Worm (Caenorhabditis elegans) whole organism, young adult: ENCODE results near the gene gcc-2.
A peak's percentile ranks its signal among the peaks of the same experiment; 100 is the strongest.

Experiments used
- B0336.3 ChIP-seq: fragments of 200-800 bp; sonication (Bioruptor generic); IDR thresholded peaks from 2 replicates; pipeline ENCODE4 v1.3.6; 2022; ENCODE audit warnings: missing genetic modification characterization, missing compliant biosample characterization
- C06A6.2 ChIP-seq: fragments of 200-800 bp; sonication (Bioruptor generic); conservative IDR thresholded peaks from 2 replicates; pipeline ENCODE4 v1.3.6; 2022; ENCODE audit warnings: missing genetic modification characterization, missing compliant biosample characterization
- C17E4.6 ChIP-seq: fragments of 200-800 bp; sonication (Bioruptor generic); IDR thresholded peaks from 2 replicates; pipeline ENCODE4 v1.3.6; 2022; ENCODE audit warnings: missing genetic modification reagents, missing genetic modification characterization, missing compliant biosample characterization
- F10E7.11 ChIP-seq: sonication (generic microtip); optimal IDR thresholded peaks from 2 replicates; lab custom pipeline; 2017; ENCODE audit warnings: mild to moderate bottlenecking, missing genetic modification characterization, moderate library complexity, missing compliant biosample characterization
- F33H1.4 ChIP-seq: fragments of 200-800 bp; sonication (Bioruptor generic); IDR thresholded peaks from 2 replicates; pipeline ENCODE4 v1.3.6; 2022; ENCODE audit warnings: missing genetic modification reagents, missing genetic modification characterization, missing compliant biosample characterization
- F39B2.1 ChIP-seq: fragments of 200-800 bp; sonication (Bioruptor generic); IDR thresholded peaks from 2 replicates; pipeline ENCODE4 v1.3.6; 2022; ENCODE audit warnings: missing genetic modification reagents, missing genetic modification characterization, missing compliant biosample characterization
- K11D2.4 ChIP-seq: fragments of 200-800 bp; sonication (Bioruptor generic); IDR thresholded peaks from 2 replicates; pipeline ENCODE4 v1.3.6; 2022; ENCODE audit warnings: missing genetic modification reagents, missing genetic modification characterization, missing compliant biosample characterization
- Y53G8AR.9 ChIP-seq: fragments of 200-800 bp; sonication (Bioruptor generic); conservative IDR thresholded peaks from 2 replicates; pipeline ENCODE4 v1.3.6; 2022; ENCODE audit warnings: missing genetic modification reagents, missing genetic modification characterization, missing compliant biosample characterization
- Y79H2A.3 ChIP-seq: fragments of 200-800 bp; sonication (Bioruptor generic); conservative IDR thresholded peaks from 2 replicates; pipeline ENCODE4 v1.3.6; 2022; ENCODE audit warnings: missing genetic modification reagents, missing genetic modification characterization, missing compliant biosample characterization
- Y95B8A.8 ChIP-seq: fragments of 200-800 bp; sonication (Bioruptor generic); IDR thresholded peaks from 2 replicates; pipeline ENCODE4 v1.3.6; 2022; ENCODE audit warnings: missing genetic modification reagents, missing genetic modification characterization, missing compliant biosample characterization
- athp-1 ChIP-seq: sonication (generic microtip); optimal IDR thresholded peaks from 2 replicates; lab custom pipeline; 2017; ENCODE audit warnings: mild to moderate bottlenecking, missing genetic modification characterization, missing compliant biosample characterization
- attf-5 ChIP-seq: fragments of 200-800 bp; sonication (Bioruptor generic); optimal IDR thresholded peaks from 2 replicates; lab custom pipeline; 2018; ENCODE audit warnings: mild to moderate bottlenecking, missing genetic modification characterization, missing compliant biosample characterization
- attf-6 ChIP-seq: fragments of 200-800 bp; sonication (Bioruptor generic); IDR thresholded peaks from 2 replicates; pipeline ENCODE4 v1.3.6; 2022; ENCODE audit warnings: missing genetic modification reagents, missing genetic modification characterization, missing compliant biosample characterization
- bed-2 ChIP-seq: fragments of 200-800 bp; sonication (Bioruptor generic); IDR thresholded peaks from 2 replicates; pipeline ENCODE4 v1.3.6; 2022; ENCODE audit warnings: missing genetic modification reagents, missing genetic modification characterization, missing compliant biosample characterization
- cebp-1 ChIP-seq, 2 experiments: fragments of 200-800 bp in 1 of 2; sonication (Bioruptor generic) in 1 of 2; sonication (generic microtip) in 1 of 2; IDR thresholded peaks in 1 of 2; optimal IDR thresholded peaks in 1 of 2; 2 replicates each; pipeline versions ENCODE4 v1.3.6 to Lab custom; 2017 to 2022; ENCODE audit warnings: missing compliant biosample characterization in 2 of 2, missing genetic modification characterization in 2 of 2, mild to moderate bottlenecking in 1 of 2, missing genetic modification reagents in 1 of 2, moderate library complexity in 1 of 2
- cebp-2 ChIP-seq: fragments of 200-800 bp; sonication (Bioruptor generic); IDR thresholded peaks from 2 replicates; pipeline ENCODE4 v1.3.6; 2022; ENCODE audit warnings: missing genetic modification characterization, missing compliant biosample characterization
- ceh-100 ChIP-seq: fragments of 200-800 bp; sonication (Bioruptor generic); IDR thresholded peaks from 2 replicates; pipeline ENCODE4 v1.3.6; 2022; ENCODE audit warnings: missing genetic modification reagents, missing genetic modification characterization, missing compliant biosample characterization
- ceh-79 ChIP-seq: sonication (generic microtip); optimal IDR thresholded peaks from 2 replicates; lab custom pipeline; 2017; ENCODE audit warnings: mild to moderate bottlenecking, missing genetic modification characterization, missing compliant biosample characterization
- die-1 ChIP-seq: sonication (generic microtip); optimal IDR thresholded peaks from 2 replicates; lab custom pipeline; 2016; ENCODE audit warnings: missing genotype, mild to moderate bottlenecking, missing genetic modification characterization, missing compliant biosample characterization
- egl-18 ChIP-seq: fragments of 200-800 bp; sonication (Bioruptor generic); IDR thresholded peaks from 2 replicates; pipeline ENCODE4 v1.3.6; 2022; ENCODE audit warnings: missing genetic modification reagents, missing genetic modification characterization, missing compliant biosample characterization
- ekl-4 ChIP-seq: fragments of 200-800 bp; sonication (Bioruptor generic); IDR thresholded peaks from 2 replicates; pipeline ENCODE4 v1.3.6; 2022; ENCODE audit warnings: missing genetic modification reagents, missing genetic modification characterization, missing compliant biosample characterization
- gei-17 ChIP-seq: fragments of 200-800 bp; sonication (Bioruptor generic); optimal IDR thresholded peaks from 2 replicates; lab custom pipeline; 2018; ENCODE audit warnings: mild to moderate bottlenecking, missing genetic modification characterization, missing compliant biosample characterization
- him-1 ChIP-seq: sonication (generic microtip); optimal IDR thresholded peaks from 2 replicates; lab custom pipeline; 2016; ENCODE audit warnings: missing genotype, missing genetic modification reagents, missing genetic modification characterization, missing compliant biosample characterization
- hmg-20 ChIP-seq: fragments of 200-800 bp; sonication (Bioruptor generic); IDR thresholded peaks from 2 replicates; pipeline ENCODE4 v1.3.6; 2022; ENCODE audit warnings: missing genetic modification reagents, missing genetic modification characterization, missing compliant biosample characterization
- hrde-1 ChIP-seq: sonication (generic microtip); optimal IDR thresholded peaks from 2 replicates; lab custom pipeline; 2016; ENCODE audit warnings: missing genetic modification characterization, mild to moderate bottlenecking, missing compliant biosample characterization, moderate library complexity, missing genotype, missing genetic modification reagents, borderline replicate concordance
- lin-26 ChIP-seq: fragments of 200-800 bp; sonication (Bioruptor generic); IDR thresholded peaks from 2 replicates; pipeline ENCODE4 v1.3.6; 2022; ENCODE audit warnings: missing genetic modification reagents, missing genetic modification characterization, missing compliant biosample characterization
- lin-54 ChIP-seq: fragments of 200-800 bp; sonication (Bioruptor generic); optimal IDR thresholded peaks from 2 replicates; lab custom pipeline; 2018; ENCODE audit warnings: mild to moderate bottlenecking, missing genetic modification characterization, missing compliant biosample characterization
- lsl-1 ChIP-seq: fragments of 200-800 bp; sonication (Bioruptor generic); optimal IDR thresholded peaks from 2 replicates; lab custom pipeline; 2018; ENCODE audit warnings: mild to moderate bottlenecking, missing genetic modification characterization, moderate library complexity, missing compliant biosample characterization
- madf-3 ChIP-seq: fragments of 200-800 bp; sonication (Bioruptor generic); IDR thresholded peaks from 2 replicates; pipeline ENCODE4 v1.3.6; 2022; ENCODE audit warnings: missing genetic modification reagents, missing genetic modification characterization, missing compliant biosample characterization
- madf-6 ChIP-seq: fragments of 200-800 bp; sonication (Bioruptor generic); IDR thresholded peaks from 2 replicates; pipeline ENCODE4 v1.3.6; 2022; ENCODE audit warnings: missing genetic modification reagents, missing genetic modification characterization, missing compliant biosample characterization
- mcd-1 ChIP-seq: fragments of 200-800 bp; sonication (Bioruptor generic); IDR thresholded peaks from 2 replicates; pipeline ENCODE4 v1.3.6; 2022; ENCODE audit warnings: missing genetic modification reagents, missing genetic modification characterization, missing compliant biosample characterization
- nfya-1 ChIP-seq: sonication (generic microtip); optimal IDR thresholded peaks from 2 replicates; lab custom pipeline; 2017; ENCODE audit warnings: antibody characterized with exemption, missing compliant biosample characterization, missing genetic modification characterization, borderline replicate concordance; ENCODE audit not compliant: insufficient read depth
- nfya-2 ChIP-seq: fragments of 200-800 bp; sonication (Bioruptor generic); IDR thresholded peaks from 2 replicates; pipeline ENCODE4 v1.3.6; 2022; ENCODE audit warnings: missing genetic modification reagents, missing genetic modification characterization, missing compliant biosample characterization
- nfyb-1 ChIP-seq: fragments of 200-800 bp; sonication (Bioruptor generic); IDR thresholded peaks from 2 replicates; pipeline ENCODE4 v1.3.6; 2022; ENCODE audit warnings: missing genetic modification reagents, missing genetic modification characterization, missing compliant biosample characterization
- nhr-120 ChIP-seq: fragments of 200-800 bp; sonication (Bioruptor generic); IDR thresholded peaks from 2 replicates; pipeline ENCODE4 v1.3.6; 2022; ENCODE audit warnings: missing genetic modification characterization, missing compliant biosample characterization
- rpc-1 ChIP-seq, 2 experiments: fragments of 150-350 bp in 1 of 2; sonication (generic microtip) in 1 of 2; optimal IDR thresholded peaks; 2 replicates each; lab custom pipeline; 2014 to 2018; ENCODE audit warnings: missing biosample characterization in 1 of 2, missing genetic modification characterization in 1 of 2, missing genetic modification reagents in 1 of 2, missing genotype in 1 of 2
- sdz-38 ChIP-seq: sonication (generic microtip); optimal IDR thresholded peaks from 2 replicates; lab custom pipeline; 2016; ENCODE audit warnings: missing genotype, missing genetic modification characterization, missing compliant biosample characterization
- snpc-1.3 ChIP-seq: sonication (generic microtip); optimal IDR thresholded peaks from 2 replicates; lab custom pipeline; 2017; ENCODE audit warnings: missing genetic modification characterization, mild to moderate bottlenecking, missing compliant biosample characterization, antibody characterized with exemption, moderate library complexity, missing genotype, missing genetic modification reagents; ENCODE audit not compliant: insufficient read depth
- snpc-3.4 ChIP-seq: sonication (generic microtip); optimal IDR thresholded peaks from 2 replicates; lab custom pipeline; 2017; ENCODE audit warnings: missing genetic modification characterization, mild to moderate bottlenecking, missing compliant biosample characterization, antibody characterized with exemption, moderate library complexity, missing genotype, missing genetic modification reagents
- tbp1 ChIP-seq: fragments of 200-800 bp; sonication (Bioruptor generic); optimal IDR thresholded peaks from 2 replicates; lab custom pipeline; 2018; ENCODE audit warnings: mild to moderate bottlenecking, missing genetic modification characterization, missing compliant biosample characterization
- tlf-1 ChIP-seq: fragments of 200-800 bp; sonication (Bioruptor generic); optimal IDR thresholded peaks from 2 replicates; lab custom pipeline; 2018; ENCODE audit warnings: mild to moderate bottlenecking, missing genetic modification characterization, missing compliant biosample characterization
- unc-130 ChIP-seq: sonication (generic microtip); optimal IDR thresholded peaks from 2 replicates; lab custom pipeline; 2016; ENCODE audit warnings: missing genetic modification reagents, missing genetic modification characterization, missing compliant biosample characterization
- ztf-18 ChIP-seq: sonication (generic microtip); optimal IDR thresholded peaks from 2 replicates; lab custom pipeline; 2016; ENCODE audit warnings: missing genotype, mild to moderate bottlenecking, missing genetic modification characterization, missing compliant biosample characterization
- ztf-25 ChIP-seq: fragments of 200-800 bp; sonication (Bioruptor generic); IDR thresholded peaks from 2 replicates; pipeline ENCODE4 v1.3.6; 2022; ENCODE audit warnings: missing genetic modification reagents, missing genetic modification characterization, missing compliant biosample characterization
- ztf-3 ChIP-seq: fragments of 200-800 bp; sonication (Bioruptor generic); optimal IDR thresholded peaks from 2 replicates; lab custom pipeline; 2018; ENCODE audit warnings: mild to moderate bottlenecking, missing genetic modification characterization, missing compliant biosample characterization

gcc-2 gene

ce11 chrIII:9748694-9749093, 13.2 kb downstream of the gcc-2 start, which contains the start of gene T05G5.4:
T05G5.4 (plus strand) TSS chrIII:9748934.
- TF ChIP-seq nhr-120 (GFP tag; lab: Robert Waterston, UW) = no peak
- TF ChIP-seq ceh-100 (GFP tag; lab: Robert Waterston, UW) = peak; percentile 63
- peak; percentile 46 for TF ChIP-seq lin-54 (GFP tag; lab: Kevin White, UChicago)
- no peak for TF ChIP-seq hmg-20 (GFP tag; lab: Robert Waterston, UW)
- no peak for TF ChIP-seq sdz-38
- TF ChIP-seq die-1 (tag; lab: Kevin White, UChicago) = no peak
- TF ChIP-seq tbp1 (GFP tag; lab: Kevin White, UChicago) = peak; percentile 20
- TF ChIP-seq nfya-2 (GFP tag; lab: Robert Waterston, UW) = no peak
- TF ChIP-seq ekl-4 = peak; percentile 8; the same call in 1 of the 2 replicates
- no peak for TF ChIP-seq Y79H2A.3 (GFP tag; lab: Robert Waterston, UW)
- TF ChIP-seq ztf-25 (GFP tag; lab: Robert Waterston, UW) = 0 out of 2 replicates have a peak, but pooled peaks have one; percentile 23
- no peak for TF ChIP-seq bed-2 (GFP tag; lab: Robert Waterston, UW)
- peak; percentile 4 for TF ChIP-seq ceh-79 (tag; lab: Kevin White, UChicago)
- TF ChIP-seq egl-18 (GFP tag; lab: Robert Waterston, UW) = no peak
- TF ChIP-seq gei-17 (GFP tag; lab: Kevin White, UChicago) = no peak
- TF ChIP-seq attf-6 (GFP tag; lab: Robert Waterston, UW) = peak; percentile 37; the same call in 1 of the 2 replicates
- TF ChIP-seq athp-1 (tag; lab: Kevin White, UChicago) = peak; percentile 15
- TF ChIP-seq him-1 = peak; percentile 90
- peak; percentile 74; the same call in 1 of the 2 replicates for TF ChIP-seq Y53G8AR.9 (GFP tag; lab: Robert Waterston, UW)
- TF ChIP-seq lin-26 = peak; percentile 55
- TF ChIP-seq C06A6.2 (GFP tag; lab: Robert Waterston, UW) = no peak
- peak; percentile 39 for TF ChIP-seq tlf-1
- TF ChIP-seq madf-3 (GFP tag; lab: Robert Waterston, UW) = 0 out of 2 replicates have a peak, but pooled peaks have one; percentile 38
- peak; percentile 46 for TF ChIP-seq snpc-1.3 (tag; lab: Kevin White, UChicago)
- TF ChIP-seq Y95B8A.8 = 0 out of 2 replicates have a peak, but pooled peaks have one; percentile 22
- peak; percentile 37 for TF ChIP-seq lsl-1 (GFP tag; lab: Kevin White, UChicago)
- no peak for TF ChIP-seq attf-5 (GFP tag; lab: Kevin White, UChicago)
- TF ChIP-seq nfyb-1 = no peak
- TF ChIP-seq snpc-3.4 = peak; percentile 4
- no peak for TF ChIP-seq ztf-18
- 0 out of 2 replicates have a peak, but pooled peaks have one; percentile 47 for TF ChIP-seq B0336.3 (GFP tag; lab: Robert Waterston, UW)
- peak; percentile 68 for TF ChIP-seq madf-6 (GFP tag; lab: Robert Waterston, UW)
- TF ChIP-seq cebp-1 (GFP tag; IDR thresholded peaks at IDR 0.05; lab: Robert Waterston, UW) = no peak
- TF ChIP-seq cebp-1 (tag; optimal IDR thresholded peaks at IDR 0.05; lab: Kevin White, UChicago) = peak; percentile 7
- no peak for TF ChIP-seq nfya-1
- TF ChIP-seq F39B2.1 (GFP tag; lab: Robert Waterston, UW) = peak; percentile 62; the same call in 1 of the 2 replicates
- TF ChIP-seq cebp-2 = no peak
- peak; percentile 12 for TF ChIP-seq unc-130 (GFP tag; lab: Kevin White, UChicago)
- TF ChIP-seq C17E4.6 (GFP tag; lab: Robert Waterston, UW) = peak; percentile 46; the same call in 1 of the 2 replicates
- TF ChIP-seq mcd-1 = peak; percentile 43; the same call in 1 of the 2 replicates
- no peak for TF ChIP-seq F33H1.4 (GFP tag; lab: Robert Waterston, UW)
- TF ChIP-seq F10E7.11 (tag; lab: Kevin White, UChicago) = no peak
- TF ChIP-seq K11D2.4 = no peak
- peak; percentile 59 for TF ChIP-seq hrde-1 (tag; lab: Kevin White, UChicago)
- no peak for TF ChIP-seq rpc-1 (optimal IDR thresholded peaks at IDR 0.05; lab: Kevin White, UChicago)
- no peak for TF ChIP-seq rpc-1 (tag; optimal IDR thresholded peaks at IDR 0.05; lab: Kevin White, UChicago)
- TF ChIP-seq ztf-3 (GFP tag; lab: Kevin White, UChicago) = no peak
